Fruit fly (Drosophila melanogaster) whole organism, adult: ENCODE results near the gene be.
A peak's percentile ranks its signal among the peaks of the same experiment; 100 is the strongest.

Experiments
- CG11617 ChIP-seq: fragments of 200-800 bp; sonication (Bioruptor generic); optimal IDR thresholded peaks from 2 replicates; lab custom pipeline; 2017; ENCODE audit warnings: mild to moderate bottlenecking, missing biosample characterization, missing genetic modification reagents, missing genetic modification characterization
- CG12768 ChIP-seq: fragments of 200-800 bp; sonication (Bioruptor generic); optimal IDR thresholded peaks from 2 replicates; lab custom pipeline; 2017; ENCODE audit warnings: missing biosample characterization, missing genetic modification characterization, mild to moderate bottlenecking, moderate library complexity, missing genetic modification reagents
- CG14711 ChIP-seq: fragments of 200-800 bp; sonication (Bioruptor generic); optimal IDR thresholded peaks from 2 replicates; lab custom pipeline; 2018; ENCODE audit warnings: missing biosample characterization, mild to moderate bottlenecking, missing genetic modification characterization, moderate library complexity
- CG1620 ChIP-seq: fragments of 200-800 bp; sonication (Bioruptor generic); optimal IDR thresholded peaks from 2 replicates; lab custom pipeline; 2016; ENCODE audit warnings: missing biosample characterization, missing genetic modification characterization
- CG33017 ChIP-seq: fragments of 200-800 bp; sonication (Bioruptor generic); optimal IDR thresholded peaks from 2 replicates; lab custom pipeline; 2018; ENCODE audit warnings: missing biosample characterization, mild to moderate bottlenecking, missing genetic modification characterization, moderate library complexity
- CG5204 ChIP-seq: fragments of 200-800 bp; sonication (Bioruptor generic); optimal IDR thresholded peaks from 2 replicates; lab custom pipeline; 2016; ENCODE audit warnings: missing biosample characterization, missing genetic modification characterization
- CG7101 ChIP-seq: fragments of 200-800 bp; sonication (Bioruptor generic); optimal IDR thresholded peaks from 2 replicates; lab custom pipeline; 2018; ENCODE audit warnings: missing biosample characterization, mild to moderate bottlenecking, missing genetic modification characterization, moderate library complexity
- Clk ChIP-seq: fragments of 200-800 bp; sonication (Bioruptor generic); optimal IDR thresholded peaks from 2 replicates; lab custom pipeline; 2017; ENCODE audit warnings: missing biosample characterization, missing genetic modification characterization
- Crg-1 ChIP-seq: fragments of 200-800 bp; sonication (Bioruptor generic); optimal IDR thresholded peaks from 2 replicates; lab custom pipeline; 2016; ENCODE audit warnings: missing biosample characterization, missing genetic modification characterization
- Hr96 ChIP-seq: fragments of 200-800 bp; sonication (Bioruptor generic); optimal IDR thresholded peaks from 2 replicates; lab custom pipeline; 2016; ENCODE audit warnings: missing biosample characterization, missing genetic modification characterization
- Mnt ChIP-seq: fragments of 200-800 bp; sonication (Bioruptor generic); optimal IDR thresholded peaks from 2 replicates; lab custom pipeline; 2016; ENCODE audit warnings: missing biosample characterization, mild to moderate bottlenecking, missing genetic modification characterization
- bab1 ChIP-seq: fragments of 200-800 bp; sonication (Bioruptor generic); optimal IDR thresholded peaks from 3 replicates; lab custom pipeline; 2019; ENCODE audit warnings: missing biosample characterization, mild to moderate bottlenecking, missing genetic modification characterization, moderate library complexity
- cic ChIP-seq: fragments of 200-800 bp; sonication (Bioruptor generic); optimal IDR thresholded peaks from 2 replicates; lab custom pipeline; 2017; ENCODE audit warnings: missing biosample characterization, mild to moderate bottlenecking, missing genetic modification characterization, moderate library complexity
- cnc ChIP-seq, 2 experiments: fragments of >200 bp; optimal IDR thresholded peaks; 2 replicates each; lab custom pipeline; 2017
- kay ChIP-seq: fragments of 200-800 bp; sonication (Bioruptor generic); peaks from one replicate; lab custom pipeline; 2016; ENCODE audit warnings: missing biosample characterization, missing genetic modification characterization, borderline replicate concordance
- ovo ChIP-seq: fragments of 200-800 bp; sonication (Bioruptor generic); optimal IDR thresholded peaks from 2 replicates; lab custom pipeline; 2016; ENCODE audit warnings: missing biosample characterization, missing genetic modification characterization
- pad ChIP-seq: fragments of 200-800 bp; sonication (Bioruptor generic); optimal IDR thresholded peaks from 3 replicates; lab custom pipeline; 2017; ENCODE audit warnings: missing biosample characterization, missing genetic modification characterization, mild to moderate bottlenecking, moderate library complexity, missing genetic modification reagents
- tj ChIP-seq: fragments of 200-800 bp; sonication (Bioruptor generic); optimal IDR thresholded peaks from 3 replicates; lab custom pipeline; 2017; ENCODE audit warnings: missing biosample characterization, mild to moderate bottlenecking, missing genetic modification characterization, moderate library complexity
- toe ChIP-seq: fragments of 200-800 bp; sonication (Bioruptor generic); optimal IDR thresholded peaks from 2 replicates; lab custom pipeline; 2016; ENCODE audit warnings: missing biosample characterization, missing genetic modification characterization

The be gene

dm6 chrX:15077576-15078136 lies 53.4 kb downstream of the be start:
- TF ChIP-seq CG12768 (peak; percentile 48), Crg-1 (GFP tag; lab: Kevin White, UChicago) (no peak), cic (GFP tag; lab: Kevin White, UChicago) (peak; percentile 40), tj (GFP tag; lab: Kevin White, UChicago) (peak; percentile 45), Hr96 (GFP tag; lab: Kevin White, UChicago) (peak; percentile 40), Mnt (GFP tag; lab: Kevin White, UChicago) (peak; percentile 3), CG14711 (no peak), CG33017 (tag; lab: Kevin White, UChicago) (no peak)

dm6 chrX:15078394-15078793 lies 54.2 kb downstream of the be start:
- TF ChIP-seq Mnt (GFP tag; lab: Kevin White, UChicago) (no peak), Crg-1 (GFP tag; lab: Kevin White, UChicago) (peak; percentile 56), CG11617 (GFP tag; lab: Kevin White, UChicago) (no peak), CG14711 (peak; percentile 14), ovo (peak; percentile 88), cnc (optimal IDR thresholded peaks at IDR 0.05; lab: Kevin White, UChicago) (no peak), CG7101 (peak; percentile 28), Hr96 (GFP tag; lab: Kevin White, UChicago) (peak; percentile 8), kay (GFP tag; lab: Kevin White, UChicago) (peak; percentile 73), cic (GFP tag; lab: Kevin White, UChicago) (peak; percentile 79)

dm6 chrX:15079163-15079809 lies 55.0 kb downstream of the be start:
- peak; percentile 84 for TF ChIP-seq cic (GFP tag; lab: Kevin White, UChicago)
- TF ChIP-seq CG7101: no peak
- TF ChIP-seq toe (GFP tag; lab: Kevin White, UChicago): peak; percentile 14
- peak; percentile 95 for TF ChIP-seq kay (GFP tag; lab: Kevin White, UChicago)
- peak; percentile 61 for TF ChIP-seq CG12768

dm6 chrX:15079945-15080344 lies 55.7 kb downstream of the be start:
- TF ChIP-seq Hr96 (GFP tag; lab: Kevin White, UChicago) (peak; percentile 21), CG11617 (GFP tag; lab: Kevin White, UChicago) (no peak), pad (no peak), CG12768 (peak; percentile 60), kay (GFP tag; lab: Kevin White, UChicago) (no peak), CG33017 (tag; lab: Kevin White, UChicago) (no peak), CG5204 (GFP tag; lab: Kevin White, UChicago) (no peak), Crg-1 (GFP tag; lab: Kevin White, UChicago) (no peak), cnc (optimal IDR thresholded peaks at IDR 0.05; lab: Kevin White, UChicago) (no peak), bab1 (GFP tag; lab: Kevin White, UChicago) (no peak), ovo (no peak)

dm6 chrX:15080780-15081402 lies 56.7 kb downstream of the be start, which contains the start of gene CG33177:
TSS of gene CG33177 (plus strand) at chrX:15081367.
- TF ChIP-seq pad: peak; percentile 39
- TF ChIP-seq Crg-1 (GFP tag; lab: Kevin White, UChicago): no peak
- TF ChIP-seq CG5204 (GFP tag; lab: Kevin White, UChicago): no peak
- TF ChIP-seq ovo: no peak
- TF ChIP-seq tj (GFP tag; lab: Kevin White, UChicago): peak; percentile 15
- peak; percentile 33 for TF ChIP-seq CG1620 (GFP tag; lab: Kevin White, UChicago)
- TF ChIP-seq Mnt (GFP tag; lab: Kevin White, UChicago): peak; percentile 28
- peak; percentile 17 for TF ChIP-seq CG7101
- TF ChIP-seq bab1 (GFP tag; lab: Kevin White, UChicago): peak; percentile 62
- peak; percentile 17 for TF ChIP-seq toe (GFP tag; lab: Kevin White, UChicago)

- TF ChIP-seq Clk (GFP tag; lab: Kevin White, UChicago): no peak
- no peak for TF ChIP-seq CG1620 (GFP tag; lab: Kevin White, UChicago)
- no peak for TF ChIP-seq ovo
- no peak for TF ChIP-seq CG14711
- TF ChIP-seq CG7101: no peak
- TF ChIP-seq Mnt (GFP tag; lab: Kevin White, UChicago): no peak
- no peak for TF ChIP-seq CG12768
- no peak for TF ChIP-seq cnc (optimal IDR thresholded peaks at IDR 0.05; lab: Kevin White, UChicago)
- no peak for TF ChIP-seq tj (GFP tag; lab: Kevin White, UChicago)
- no peak for TF ChIP-seq CG11617 (GFP tag; lab: Kevin White, UChicago)
- no peak for TF ChIP-seq pad
- no peak for TF ChIP-seq CG33017 (tag; lab: Kevin White, UChicago)
Observed at dm6 chrX:15082681-15083080, 58.4 kb downstream of the be start, which contains the start of gene CG33178. TSS of gene CG33178 (plus strand) at chrX:15082827.
